Fruit fly (Drosophila melanogaster) whole organism, larva: ENCODE results near the gene CG31342.
A peak's percentile ranks its signal among the peaks of the same experiment; 100 is the strongest.

ENCODE experiments used
- noc ChIP-seq: fragments of 200-800 bp; sonication (Bioruptor generic); optimal IDR thresholded peaks from 3 replicates; lab custom pipeline; 2019; ENCODE audit warnings: missing biosample characterization, mild to moderate bottlenecking, missing genetic modification characterization, moderate library complexity

Gene CG31342

DNA sequence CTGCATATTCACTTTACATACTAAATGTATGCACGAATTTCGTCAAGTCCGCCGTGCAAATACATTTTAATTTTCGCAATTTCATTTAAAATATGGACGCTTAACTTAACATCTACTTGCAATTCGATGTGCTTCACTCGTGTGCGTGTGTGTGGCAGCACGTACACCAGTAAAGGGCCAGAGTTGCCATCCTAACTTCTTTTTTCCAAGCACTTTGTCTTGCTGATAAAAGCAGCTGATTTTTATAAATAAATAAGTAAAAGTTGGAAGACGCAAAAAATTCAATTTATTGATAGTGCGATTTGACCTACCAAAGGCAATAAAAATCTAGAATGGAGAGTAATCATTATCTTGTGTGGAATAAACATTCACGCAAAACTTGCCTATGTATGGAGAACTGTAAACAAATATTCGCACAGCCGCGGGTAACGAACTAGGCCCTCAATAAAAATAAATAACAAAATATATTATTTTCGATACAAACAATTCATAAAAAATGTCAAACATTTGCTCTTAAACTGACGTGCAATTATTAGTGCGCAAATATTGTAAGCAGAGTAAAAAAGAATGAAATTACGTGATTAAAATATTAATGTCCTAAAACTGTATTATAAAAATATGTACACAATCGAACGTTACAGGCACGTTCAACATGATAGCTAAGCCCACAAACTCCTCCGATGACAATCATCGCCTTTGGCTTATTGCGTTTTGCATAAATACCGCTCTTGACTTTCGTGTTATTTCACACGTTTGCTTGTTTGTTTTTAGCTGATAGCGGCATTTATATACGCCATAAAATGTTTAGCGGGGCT lies 3.5 kb upstream of the CG31342 start:
- TF ChIP-seq noc = peak; percentile 94

DNA sequence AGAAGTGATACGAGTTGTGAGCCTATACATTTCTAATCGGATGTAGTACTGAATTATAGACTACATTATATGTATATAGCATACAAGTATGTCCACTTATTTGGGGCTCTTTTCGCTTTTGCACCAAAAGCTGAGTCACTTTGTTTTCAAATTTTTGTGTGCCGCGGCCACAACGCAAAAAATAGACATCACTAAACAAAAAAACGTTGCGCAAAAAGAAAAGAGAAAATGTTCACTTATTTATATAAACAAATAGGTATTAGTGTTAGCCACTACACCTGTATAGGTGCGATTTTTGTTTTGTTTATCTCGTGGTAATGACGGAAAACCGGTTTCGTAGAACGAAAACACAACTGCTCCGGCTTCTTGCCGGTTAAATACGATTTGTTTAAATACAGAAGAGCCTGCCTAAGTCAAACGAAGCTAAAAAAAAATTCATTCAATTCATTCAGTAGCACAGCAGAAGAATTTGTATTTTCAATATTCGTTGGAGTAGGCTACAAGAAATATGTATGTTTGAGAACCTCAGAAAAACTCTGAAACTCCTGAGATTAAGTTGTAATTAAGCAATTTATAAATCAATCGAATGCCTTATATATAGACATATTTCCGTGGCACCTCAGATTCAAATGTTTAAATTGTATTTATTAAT lies 2.7 kb upstream of the CG31342 start:
- peak; percentile 53 for TF ChIP-seq noc

DNA sequence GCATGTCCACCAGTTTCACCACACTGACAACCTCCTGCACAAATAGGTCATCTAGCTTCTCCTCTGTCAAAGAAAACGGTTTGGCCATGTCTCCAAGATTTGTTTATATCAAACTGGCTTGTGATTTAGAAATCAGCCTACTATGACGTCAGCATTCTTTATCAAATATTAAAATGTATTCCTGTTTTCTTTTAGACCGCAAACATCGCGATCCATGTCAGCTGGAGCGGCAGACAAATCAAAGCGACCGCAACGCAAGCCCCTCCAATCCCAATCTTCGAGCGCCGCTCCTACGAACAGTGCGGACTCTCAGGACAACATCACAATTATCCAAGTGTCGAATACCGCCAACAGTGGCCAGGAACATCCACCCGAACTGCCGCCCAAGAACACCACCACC lies 2.6 kb downstream of the CG31342 start, which contains the start of gene CG14383:
TSS of gene CG14383 (minus strand) at position 101 of the 400 bp plus-strand sequence.
- TF ChIP-seq noc = no peak

DNA sequence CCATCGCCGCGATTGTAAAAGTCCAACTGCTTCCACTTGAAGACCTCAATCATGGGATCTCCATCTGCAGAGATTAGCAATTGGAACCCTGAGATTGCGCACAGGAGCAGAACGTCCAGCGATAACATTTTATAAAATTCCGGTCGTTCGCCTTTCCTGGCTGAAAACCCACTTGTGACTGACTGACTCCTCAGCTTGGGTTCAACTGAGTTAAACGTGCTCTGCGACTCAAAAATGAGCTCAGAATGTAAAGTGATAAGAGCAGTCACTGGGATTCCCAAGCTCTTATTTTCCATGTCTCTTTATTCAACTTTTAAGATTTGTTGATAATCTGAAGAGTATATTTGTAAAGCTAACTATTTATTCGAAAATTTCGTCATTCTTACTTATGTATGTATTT lies 7.2 kb downstream of the CG31342 start, which contains the start of gene yellow-f:
TSS of gene yellow-f (minus strand) at position 184 of the 400 bp plus-strand sequence.
- TF ChIP-seq noc = no peak

DNA sequence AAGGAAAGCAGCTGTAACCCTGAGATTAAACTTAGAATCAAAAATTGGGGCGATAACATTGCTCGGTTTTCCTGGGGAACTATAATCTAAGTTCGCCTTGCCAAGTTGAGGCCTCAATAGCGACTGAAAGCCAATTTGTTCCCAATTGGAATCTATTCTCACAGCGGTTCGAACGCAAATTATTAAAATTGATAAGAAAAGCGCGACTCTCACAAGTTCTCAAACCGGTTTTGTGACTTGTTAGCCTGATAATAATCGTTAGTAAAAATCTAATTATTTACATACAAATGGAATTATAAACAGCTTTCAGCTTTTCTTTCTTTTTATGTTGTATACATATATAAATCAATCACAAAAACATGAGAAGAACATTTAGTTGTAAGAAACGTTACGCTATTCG lies 9.2 kb downstream of the CG31342 start, which contains the start of gene yellow-f2:
TSS of gene yellow-f2 (minus strand) at position 101 of the 400 bp plus-strand sequence.
- no peak for TF ChIP-seq noc

DNA sequence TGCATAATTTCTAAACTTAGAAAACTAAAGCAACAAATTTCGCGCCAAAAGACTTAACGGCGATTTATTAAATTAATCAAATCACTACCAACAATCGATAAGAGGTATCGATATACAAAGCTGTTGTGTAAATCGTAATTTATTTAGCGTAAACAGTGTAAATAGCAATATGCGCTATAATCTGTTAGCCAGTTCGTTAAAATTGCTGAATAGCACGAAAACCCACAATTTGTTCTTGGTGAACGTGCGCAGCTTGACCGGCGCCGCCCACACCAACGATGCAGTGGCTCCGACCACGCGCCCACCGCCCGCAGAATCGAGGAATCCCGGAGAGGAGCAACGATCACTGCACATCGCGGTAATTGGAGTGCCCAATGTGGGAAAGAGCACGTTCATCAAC lies 9.7 kb downstream of the CG31342 start, which contains the start of gene CG7488:
TSS of gene CG7488 (plus strand) at position 99 of the 400 bp plus-strand sequence.
- TF ChIP-seq noc = no peak

DNA sequence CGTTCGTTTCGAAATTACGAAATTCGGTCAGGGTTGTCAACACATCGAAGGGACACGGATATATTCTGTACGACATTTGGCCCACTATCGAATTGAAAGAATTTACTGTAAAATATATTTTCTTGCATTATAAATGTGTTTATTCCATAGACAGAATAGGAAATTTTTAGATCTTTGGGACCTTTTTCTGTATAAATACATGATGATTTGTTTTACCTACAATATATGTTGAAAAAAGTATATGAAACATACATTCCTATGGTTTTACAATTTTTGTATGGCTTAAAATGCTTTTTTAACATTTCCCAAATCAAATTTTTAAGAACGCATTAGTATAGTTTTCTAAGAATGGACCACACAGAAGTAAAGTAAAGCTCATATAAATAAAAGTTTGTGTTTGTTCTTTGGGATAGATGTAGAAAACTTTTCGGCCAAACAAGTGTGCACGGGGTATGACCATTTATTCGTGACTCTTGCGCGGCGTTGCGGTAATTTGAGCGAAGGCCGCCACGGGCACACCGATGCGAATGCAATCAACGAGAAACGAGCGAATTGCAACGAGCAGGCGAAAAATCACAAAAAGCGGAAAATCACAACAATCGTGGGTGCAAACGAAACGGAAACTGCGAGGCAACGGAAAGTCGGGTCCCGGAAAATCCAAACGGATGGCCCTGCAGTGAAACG lies 11.9 kb downstream of the CG31342 start, which contains the start of the genes CG17327, CG44194 and CG7518:
TSS of gene CG17327 (minus strand) at position 177 of the 684 bp plus-strand sequence.
TSS of gene CG44194 (minus strand) at position 177 of the 684 bp plus-strand sequence.
TSS of gene CG7518 (plus strand) at position 540 of the 684 bp plus-strand sequence.
- no peak for TF ChIP-seq noc

DNA sequence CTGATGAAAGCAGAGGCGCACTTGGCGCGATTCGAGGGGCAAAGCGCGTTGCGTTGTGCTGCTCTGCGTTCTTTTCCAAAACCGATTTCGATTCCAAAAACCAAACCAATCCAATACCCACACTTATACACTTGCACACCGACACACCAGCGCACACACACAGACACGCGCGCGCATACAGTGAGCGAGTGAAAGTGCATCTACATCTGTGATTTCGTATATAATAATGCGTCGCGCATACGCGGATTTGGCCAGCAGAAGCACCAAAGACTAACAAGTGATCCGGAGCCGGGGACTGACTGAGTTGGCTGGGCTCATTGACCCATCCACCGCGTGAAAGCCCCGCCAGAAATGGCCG lies 12.4 kb downstream of the CG31342 start:
- TF ChIP-seq noc = no peak

DNA sequence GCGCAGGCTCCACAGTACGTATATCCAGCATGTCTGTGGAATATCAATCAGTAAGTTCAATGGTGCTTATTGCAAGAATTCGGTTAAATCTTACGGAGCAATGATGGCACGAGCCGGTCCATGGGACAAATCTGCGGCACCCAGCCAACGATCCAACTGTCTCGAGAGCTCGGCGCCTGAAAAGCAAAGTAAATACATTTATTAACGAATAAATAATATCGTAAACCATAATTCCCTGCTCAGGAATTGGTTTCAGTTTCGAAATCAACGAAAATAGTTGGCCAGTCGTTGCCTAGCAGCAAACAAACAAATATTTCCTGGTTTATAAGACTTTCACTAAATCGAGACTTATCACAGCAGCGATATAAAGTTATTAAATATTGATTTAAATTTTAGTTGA lies 23.8 kb downstream of the CG31342 start, which contains the start of gene CG11656:
TSS of gene CG11656 (plus strand) at position 301 of the 400 bp plus-strand sequence.
- no peak for TF ChIP-seq noc

DNA sequence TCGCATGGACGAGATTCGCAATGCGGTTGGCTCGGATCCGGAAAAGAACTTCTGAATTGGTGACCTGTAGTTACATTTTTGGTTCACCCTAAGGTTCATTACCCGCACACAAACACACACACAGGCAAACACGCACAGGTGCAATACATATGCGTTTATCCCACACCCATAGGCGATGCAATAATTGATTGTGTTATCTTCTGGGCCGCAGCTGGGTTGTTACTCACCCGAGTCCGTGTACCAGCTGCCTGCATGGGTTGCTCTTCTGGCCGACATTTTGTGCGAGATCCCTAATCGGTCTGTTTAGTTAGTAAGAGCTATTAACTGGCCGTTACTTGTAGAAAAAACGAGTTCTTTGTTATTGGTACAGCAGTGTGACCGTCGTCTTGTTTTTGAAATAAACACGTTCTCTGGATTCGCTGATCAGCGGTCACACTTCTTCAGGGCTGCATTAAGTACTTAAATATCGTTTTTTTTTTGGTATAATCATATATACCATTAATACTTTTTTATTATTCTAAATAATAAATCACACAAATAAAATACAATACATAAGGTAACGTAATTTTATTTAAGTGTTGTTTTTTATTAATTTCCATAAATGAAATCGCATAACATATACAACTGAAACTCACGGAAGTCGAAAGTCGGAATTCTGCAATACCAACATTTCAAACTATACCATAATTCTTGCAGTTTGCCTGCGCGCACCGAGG lies 25.2 kb downstream of the CG31342 start, which contains the start of gene CG8031:
TSS of gene CG8031 (minus strand) at position 406 of the 716 bp plus-strand sequence.
- TF ChIP-seq noc = no peak

DNA sequence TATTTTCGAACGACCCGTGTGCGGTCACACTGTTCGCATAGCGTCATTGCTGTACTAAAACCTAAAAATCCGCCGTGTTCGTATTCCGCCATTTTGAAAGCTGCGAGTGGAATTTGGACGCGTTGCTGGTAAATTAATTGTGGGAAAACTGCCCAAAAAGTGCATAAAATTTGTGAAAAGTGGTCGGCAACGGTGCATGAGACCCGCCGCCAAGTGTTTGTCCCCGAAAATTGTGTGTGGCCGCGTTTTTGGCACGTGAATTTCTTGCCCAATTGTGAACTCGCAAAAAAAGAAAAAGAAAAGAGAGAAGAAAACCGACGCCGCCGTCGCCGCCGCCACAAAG lies 25.8 kb downstream of the CG31342 start, which contains the start of gene CtBP:
TSS of gene CtBP (plus strand) at position 29 of the 343 bp plus-strand sequence.
- TF ChIP-seq noc = no peak

DNA sequence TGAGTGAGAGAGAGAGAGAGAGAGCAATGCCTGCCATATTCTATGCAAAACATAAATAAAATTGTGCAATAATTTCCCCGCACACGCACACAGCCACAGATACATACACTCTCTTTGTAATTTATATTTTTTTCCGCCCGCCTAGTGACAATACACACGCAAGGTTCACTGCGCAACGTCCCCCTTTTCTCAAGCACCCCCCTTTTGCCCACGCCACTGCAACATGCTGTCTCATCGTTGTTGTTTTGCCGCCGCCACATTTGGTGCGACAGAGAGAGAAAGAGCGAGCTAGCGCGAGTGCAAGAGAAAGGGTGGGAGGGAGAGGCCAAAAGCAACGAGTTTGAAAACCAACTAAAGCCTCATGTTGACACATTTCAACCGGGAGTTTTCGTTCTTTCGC lies 26.5 kb downstream of the CG31342 start:
- peak; percentile 76 for TF ChIP-seq noc

DNA sequence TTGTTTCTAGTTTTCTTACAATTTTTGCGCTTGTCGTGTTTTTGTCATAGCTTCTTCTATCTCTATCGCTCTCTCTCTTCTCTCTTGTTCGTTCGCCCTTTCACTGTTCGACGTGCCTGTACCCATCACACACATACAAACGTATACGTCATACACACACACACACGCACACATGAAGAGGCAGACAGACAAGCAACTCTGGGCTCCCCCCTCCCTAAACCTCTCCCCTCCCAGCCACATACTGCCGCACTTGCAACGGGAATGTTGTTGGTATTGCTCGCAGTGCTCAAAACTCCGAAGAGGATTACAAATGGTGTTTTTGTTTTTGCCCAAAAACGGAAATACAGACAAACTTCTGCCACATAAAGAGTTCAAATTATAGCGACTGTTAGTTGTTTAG lies 27.1 kb downstream of the CG31342 start:
- TF ChIP-seq noc = no peak

DNA sequence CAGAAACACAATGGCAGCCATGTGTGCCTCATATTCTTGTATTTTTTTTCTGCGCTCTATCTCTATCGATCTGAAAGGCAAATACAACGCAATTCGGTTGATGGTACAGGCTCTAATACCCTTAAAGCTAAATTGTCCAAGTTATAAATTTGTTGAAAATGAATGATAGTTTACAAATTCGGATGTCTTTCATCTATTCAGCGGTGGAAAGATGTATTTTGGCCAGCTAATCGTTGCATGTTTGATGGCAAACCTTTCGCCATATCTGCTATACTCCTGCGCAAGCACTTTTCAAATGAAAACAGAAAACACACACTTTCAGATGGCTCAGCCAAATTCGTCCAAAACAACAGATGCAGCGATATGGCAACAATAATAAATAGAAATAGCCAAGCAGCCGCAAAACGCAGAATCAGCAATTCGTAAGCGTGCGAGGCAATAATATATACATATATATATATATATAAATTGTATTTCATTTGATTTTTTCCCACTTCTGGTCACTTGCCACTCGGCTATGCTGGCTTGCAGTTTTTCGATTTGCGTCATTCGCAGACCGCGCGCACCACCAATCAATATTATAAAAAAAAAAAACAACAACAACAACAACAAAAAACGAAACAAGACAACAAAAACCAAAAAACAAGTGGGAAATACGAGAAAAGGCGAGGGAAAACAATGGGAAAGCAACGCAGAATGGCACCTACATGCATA lies 28.5 kb downstream of the CG31342 start:
- peak; percentile 31 for TF ChIP-seq noc

DNA sequence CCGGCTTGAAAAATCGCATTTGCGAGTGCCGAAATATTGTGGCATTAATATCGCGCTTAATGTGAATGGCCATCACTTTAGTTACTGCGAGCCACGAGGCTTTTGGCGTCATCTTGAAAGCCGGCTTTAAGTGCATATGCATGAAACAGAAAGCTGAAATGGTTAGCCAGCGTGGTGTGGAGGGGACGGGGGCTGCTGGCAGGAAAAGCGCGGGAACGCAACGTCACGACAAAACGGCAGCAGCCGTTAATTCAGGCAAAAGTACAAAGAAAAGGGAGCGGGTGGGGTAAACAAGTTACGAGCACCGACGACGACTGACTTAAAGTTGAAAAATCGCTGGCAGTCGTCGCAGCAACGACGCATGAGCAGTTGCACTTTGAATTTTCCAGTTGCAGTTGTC lies 29.6 kb downstream of the CG31342 start:
- no peak for TF ChIP-seq noc
